Worm (Caenorhabditis elegans): Measurements from ENCODE around the gene cdk-5.

Gene cdk-5

ce11 chrIII:13510753-13511152, 44.6 kb upstream of the cdk-5 start:
- TF ChIP-seq let-607 (tag; optimal IDR thresholded peaks at IDR 0.05) = no peak
- no peak for TF ChIP-seq sptf-2 (GFP tag; optimal IDR thresholded peaks at IDR 0.05)
- TF ChIP-seq B0336.3 (GFP tag; IDR thresholded peaks at IDR 0.05) = no peak
- TF ChIP-seq nfya-2 (GFP tag; IDR thresholded peaks at IDR 0.05) = 0 out of 2 replicates have a peak, but pooled peaks have one; percentile 1
- TF ChIP-seq nhr-90 (tag; optimal IDR thresholded peaks at IDR 0.05) = no peak
- TF ChIP-seq madf-6 (GFP tag; IDR thresholded peaks at IDR 0.05) = no peak
- TF ChIP-seq nfyb-1 (GFP tag; IDR thresholded peaks at IDR 0.05) = 0 out of 2 replicates have a peak, but pooled peaks have one; percentile 32
- no peak for TF ChIP-seq sea-2 (GFP tag; IDR thresholded peaks at IDR 0.05)
- TF ChIP-seq efl-1 (GFP tag; optimal IDR thresholded peaks at IDR 0.05) = no peak
- TF ChIP-seq K11D2.4 (GFP tag; IDR thresholded peaks at IDR 0.05) = no peak
- no peak for TF ChIP-seq rpc-1 (optimal IDR thresholded peaks at IDR 0.05)
- TF ChIP-seq rpc-1 (tag; optimal IDR thresholded peaks at IDR 0.05) = no peak
- no peak for TF ChIP-seq B0035.1 (tag; optimal IDR thresholded peaks at IDR 0.05)

- TF ChIP-seq him-1 (tag; optimal IDR thresholded peaks at IDR 0.05) = peak; percentile 94
Measured at ce11 chrIII:13508579-13508978, 42.4 kb upstream of the cdk-5 start.

ce11 chrIII:13505718-13506117, 39.6 kb upstream of the cdk-5 start, which contains the start of gene T28A8.3:
TSS of gene T28A8.3 (plus strand) at chrIII:13506018.
- TF ChIP-seq mxl-1 (tag; optimal IDR thresholded peaks at IDR 0.05) (no peak), Y67H2A.10 (GFP tag; conservative IDR thresholded peaks at IDR 0.05) (no peak), sdz-38 (tag; optimal IDR thresholded peaks at IDR 0.05) (no peak), zim-3 (tag; optimal IDR thresholded peaks at IDR 0.05) (no peak), F10E7.11 (tag; optimal IDR thresholded peaks at IDR 0.05) (no peak), ztf-26 (tag; optimal IDR thresholded peaks at IDR 0.05) (no peak), rec-8 (tag; optimal IDR thresholded peaks at IDR 0.05) (no peak)

- TF ChIP-seq Y67H2A.10 (GFP tag; conservative IDR thresholded peaks at IDR 0.05) (no peak), madf-3 (GFP tag; IDR thresholded peaks at IDR 0.05) (no peak), F10E7.11 (tag; optimal IDR thresholded peaks at IDR 0.05) (no peak), Y79H2A.3 (GFP tag; conservative IDR thresholded peaks at IDR 0.05) (no peak), ama-1 (optimal IDR thresholded peaks at IDR 0.05) (no peak), ama-1 (GFP tag; optimal IDR thresholded peaks at IDR 0.05) (no peak), sdz-38 (tag; optimal IDR thresholded peaks at IDR 0.05) (no peak), hrde-1 (tag; optimal IDR thresholded peaks at IDR 0.05; ENCODE audit: borderline replicate concordance) (no peak), C17E4.6 (GFP tag; IDR thresholded peaks at IDR 0.05) (no peak), B0019.2 (GFP tag; conservative IDR thresholded peaks at IDR 0.05) (no peak), hlh-26 (GFP tag; conservative IDR thresholded peaks at IDR 0.05) (no peak), nfyb-1 (GFP tag; IDR thresholded peaks at IDR 0.05) (no peak), hlh-12 (tag; optimal IDR thresholded peaks at IDR 0.05) (no peak), zim-3 (tag; optimal IDR thresholded peaks at IDR 0.05) (no peak), madf-10 (tag; optimal IDR thresholded peaks at IDR 0.05) (no peak), ztf-22 (GFP tag; optimal IDR thresholded peaks at IDR 0.05) (no peak), aptf-2 (GFP tag; conservative IDR thresholded peaks at IDR 0.05) (no peak), sea-2 (GFP tag; IDR thresholded peaks at IDR 0.05) (no peak)
Measured at ce11 chrIII:13503379-13503778, 37.2 kb upstream of the cdk-5 start, which contains the start of gene T28A8.4. TSS of gene T28A8.4 (plus strand) at chrIII:13503679.

- TF ChIP-seq rpc-1 (optimal IDR thresholded peaks at IDR 0.05) (no peak), rpc-1 (tag; optimal IDR thresholded peaks at IDR 0.05) (no peak), nfya-2 (GFP tag; IDR thresholded peaks at IDR 0.05) (no peak), ztf-22 (GFP tag; optimal IDR thresholded peaks at IDR 0.05) (no peak), F49E8.2 (tag; optimal IDR thresholded peaks at IDR 0.05; ENCODE audit: insufficient read depth) (no peak), snpc-1.1 (tag; optimal IDR thresholded peaks at IDR 0.05; ENCODE audit: insufficient read depth) (no peak), nhr-120 (GFP tag; IDR thresholded peaks at IDR 0.05) (no peak), dpl-1 (GFP tag; optimal IDR thresholded peaks at IDR 0.05) (no peak), xnd-1 (tag; optimal IDR thresholded peaks at IDR 0.05) (no peak), lin-26 (GFP tag; IDR thresholded peaks at IDR 0.05) (no peak)
Measured at ce11 chrIII:13502513-13502912, 36.4 kb upstream of the cdk-5 start, which contains the start of gene T28A8.8. TSS of gene T28A8.8 (plus strand) at chrIII:13502813.

All from whole organism, young adult.